Worm (Caenorhabditis elegans) whole organism, L1 larva: ENCODE measurements around the gene cpg-4.

Experiments used
- C16A3.4 ChIP-seq: fragments of 150-350 bp; optimal IDR thresholded peaks from 2 replicates; lab custom pipeline; 2014; ENCODE audit warnings: missing biosample characterization, missing genetic modification characterization
- ceh-82 ChIP-seq, 3 experiments: fragments of 150-350 bp in 1 of 3; sonication (generic microtip) in 2 of 3; optimal IDR thresholded peaks; 2 replicates each; lab custom pipeline; 2014 to 2017; ENCODE audit warnings: missing biosample characterization in 3 of 3, missing genetic modification characterization in 3 of 3
- elt-2 ChIP-seq: sonication (generic microtip); optimal IDR thresholded peaks from 2 replicates; lab custom pipeline; 2016; ENCODE audit warnings: missing genetic modification characterization, mild to moderate bottlenecking, inconsistent platforms, missing compliant biosample characterization, missing genetic modification reagents
- grh-1 ChIP-seq: fragments of 200-800 bp; sonication (Bioruptor generic); IDR thresholded peaks from 2 replicates; pipeline ENCODE4 v1.3.6; 2022; ENCODE audit warnings: missing genetic modification reagents, missing genetic modification characterization, missing compliant biosample characterization
- lin-39 ChIP-seq: fragments of 150-350 bp; optimal IDR thresholded peaks from 2 replicates; lab custom pipeline; 2014; ENCODE audit warnings: missing biosample characterization, missing genetic modification reagents, missing genetic modification characterization
- nhr-237 ChIP-seq: fragments of 150-350 bp; optimal IDR thresholded peaks from 2 replicates; lab custom pipeline; 2014; ENCODE audit warnings: missing biosample characterization, missing genetic modification characterization
- snpc-4 ChIP-seq: fragments of 150-350 bp; optimal IDR thresholded peaks from 2 replicates; lab custom pipeline; 2014; ENCODE audit warnings: missing biosample characterization, missing genetic modification characterization
- sptf-1 ChIP-seq: fragments of 150-350 bp; optimal IDR thresholded peaks from 2 replicates; lab custom pipeline; 2014; ENCODE audit warnings: missing biosample characterization, missing genetic modification characterization

DNA sequence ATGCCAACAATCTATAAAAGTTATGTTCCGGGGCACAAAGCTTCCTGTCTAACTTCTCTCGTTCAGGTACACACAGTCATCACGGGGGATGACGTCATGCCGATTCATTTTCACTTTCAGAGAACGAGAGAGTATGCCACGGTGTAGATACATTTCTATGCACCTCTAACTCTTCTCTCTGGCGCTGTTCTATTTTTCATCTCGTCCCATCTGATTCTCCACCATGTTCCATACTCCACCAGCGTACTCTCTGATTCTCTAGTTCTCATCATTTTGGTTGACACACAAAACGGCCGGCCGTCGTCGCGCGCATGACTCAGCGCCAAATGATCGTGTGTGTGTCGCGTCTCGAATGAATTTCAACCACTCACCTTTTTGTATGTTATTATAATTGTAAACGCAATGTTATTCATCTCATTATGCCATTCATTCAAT lies 4.2 kb downstream of the cpg-4 start:
- TF ChIP-seq sptf-1, result no peak
- peak; percentile 87 for TF ChIP-seq C16A3.4 (tag; lab: Kevin White, UChicago)
- TF ChIP-seq nhr-237 (tag; lab: Kevin White, UChicago), result peak; percentile 73
- peak; percentile 80 for TF ChIP-seq grh-1 (GFP tag; lab: Robert Waterston, UW)
- TF ChIP-seq snpc-4 (tag; lab: Kevin White, UChicago), result peak; percentile 43
- TF ChIP-seq elt-2 (tag; lab: Kevin White, UChicago), result peak; percentile 97
- TF ChIP-seq lin-39, result peak; percentile 79
- TF ChIP-seq ceh-82 (tag; optimal IDR thresholded peaks at IDR 0.05; lab: Kevin White, UChicago), result peak; percentile 55 to 79 (median 70)
